Worm (Caenorhabditis elegans) whole organism, early embryonic: ENCODE results near the gene cht-5.

Experiments
- F13C5.2 ChIP-seq: sonication (generic microtip); optimal IDR thresholded peaks from 2 replicates; lab custom pipeline; 2017; ENCODE audit warnings: mild to moderate bottlenecking, missing genetic modification characterization, inconsistent platforms, missing compliant biosample characterization
- ama-1 ChIP-seq: fragments of 150-350 bp; optimal IDR thresholded peaks from 2 replicates; lab custom pipeline; 2014
- ceh-13 ChIP-seq: fragments of 200-800 bp; sonication (Bioruptor generic); optimal IDR thresholded peaks from 2 replicates; lab custom pipeline; 2018; ENCODE audit warnings: mild to moderate bottlenecking, missing genetic modification characterization, missing compliant biosample characterization
- ceh-36 ChIP-seq: sonication (generic microtip); optimal IDR thresholded peaks from 2 replicates; lab custom pipeline; 2016; ENCODE audit warnings: missing genetic modification characterization, inconsistent platforms, missing compliant biosample characterization
- ets-7 ChIP-seq: sonication (generic microtip); optimal IDR thresholded peaks from 2 replicates; lab custom pipeline; 2016; ENCODE audit warnings: missing genotype, missing genetic modification characterization, missing compliant biosample characterization
- flt-1 ChIP-seq: fragments of 200-800 bp; sonication (Bioruptor generic); IDR thresholded peaks from 2 replicates; pipeline ENCODE4 v1.3.6; 2022; ENCODE audit warnings: missing genetic modification characterization, missing compliant biosample characterization
- hmbx-1 ChIP-seq: sonication (generic microtip); optimal IDR thresholded peaks from 2 replicates; lab custom pipeline; 2016; ENCODE audit warnings: mild to moderate bottlenecking, missing genetic modification characterization, missing compliant biosample characterization
- hmg-4 ChIP-seq: fragments of 200-800 bp; sonication (Bioruptor generic); optimal IDR thresholded peaks from 2 replicates; lab custom pipeline; 2018; ENCODE audit warnings: mild to moderate bottlenecking, missing genetic modification characterization, missing compliant biosample characterization
- pes-1 ChIP-seq: fragments of 200-800 bp; sonication (Bioruptor generic); IDR thresholded peaks from 2 replicates; pipeline ENCODE4 v1.3.6; 2022; ENCODE audit warnings: missing genetic modification reagents, missing genetic modification characterization, missing compliant biosample characterization
- scrt-1 ChIP-seq: fragments of 200-800 bp; sonication (Bioruptor generic); IDR thresholded peaks from 2 replicates; pipeline ENCODE4 v1.3.6; 2022; ENCODE audit warnings: missing genetic modification characterization, missing compliant biosample characterization
- tbx-11 ChIP-seq: fragments of 200-800 bp; sonication (Bioruptor generic); IDR thresholded peaks from 2 replicates; pipeline ENCODE4 v1.3.6; 2022; ENCODE audit warnings: missing genetic modification characterization, missing compliant biosample characterization
- tbx-37 ChIP-seq: fragments of 200-800 bp; sonication (Bioruptor generic); conservative IDR thresholded peaks from 2 replicates; pipeline ENCODE4 v1.3.6; 2022; ENCODE audit warnings: missing genetic modification reagents, missing genetic modification characterization, missing compliant biosample characterization
- tra-4 ChIP-seq: sonication (generic microtip); optimal IDR thresholded peaks from 2 replicates; lab custom pipeline; 2017; ENCODE audit warnings: missing genetic modification characterization, missing compliant biosample characterization

ce11 chrV:10103811-10104210 lies 10.6 kb upstream of the cht-5 start:
- no peak for TF ChIP-seq tra-4 (tag; lab: Kevin White, UChicago)
- TF ChIP-seq tbx-37 (GFP tag; lab: Robert Waterston, UW) = no peak
- no peak for TF ChIP-seq pes-1 (GFP tag; lab: Robert Waterston, UW)
- no peak for TF ChIP-seq ama-1 (lab: Kevin White, UChicago)
- TF ChIP-seq tbx-11 (GFP tag; lab: Robert Waterston, UW) = no peak
- TF ChIP-seq F13C5.2 (tag; lab: Kevin White, UChicago) = no peak
- TF ChIP-seq hmbx-1 (tag; lab: Kevin White, UChicago) = no peak
- TF ChIP-seq ceh-13 (GFP tag; lab: Kevin White, UChicago) = no peak
- no peak for TF ChIP-seq flt-1 (GFP tag; lab: Robert Waterston, UW)
- TF ChIP-seq ets-7 (tag; lab: Kevin White, UChicago) = no peak
- TF ChIP-seq ceh-36 = no peak
- TF ChIP-seq scrt-1 (GFP tag; lab: Robert Waterston, UW) = no peak
- TF ChIP-seq hmg-4 (GFP tag; lab: Kevin White, UChicago) = no peak
